Fruit fly (Drosophila melanogaster): ENCODE data around the gene Mhcl.

The Mhcl gene

DNA sequence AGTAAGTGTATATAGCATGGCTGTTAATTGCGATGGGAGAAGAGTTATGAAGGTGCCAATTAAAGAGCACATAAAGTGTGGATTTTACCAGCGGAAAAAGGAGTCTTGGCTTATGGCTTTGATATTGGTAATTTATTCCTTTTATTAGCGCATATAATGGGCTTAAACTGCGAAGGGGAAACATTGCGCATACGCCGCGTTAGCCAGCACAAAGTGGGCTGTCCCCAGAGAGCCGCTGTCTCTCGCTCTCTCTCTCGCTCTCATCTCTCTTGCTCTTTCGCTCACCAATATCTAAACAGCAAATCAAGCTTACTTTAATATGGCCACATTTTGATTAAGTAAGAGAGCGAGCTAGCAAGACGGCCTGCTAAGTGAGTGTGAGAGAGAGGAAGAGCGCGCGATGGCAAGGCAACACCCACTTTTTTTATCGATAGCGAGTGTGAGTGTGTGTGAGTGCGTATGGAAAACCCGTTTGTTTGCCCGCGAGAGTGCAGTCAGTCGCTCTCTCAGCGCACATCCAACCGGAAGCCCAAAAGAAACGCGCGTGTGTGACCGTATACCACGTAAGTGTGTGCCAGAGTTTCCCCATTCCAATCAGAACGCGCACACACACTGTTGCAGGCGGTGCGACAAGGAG, 72.9 kb downstream of the Mhcl start, which contains the start of gene pnr (continued):
- no peak for TF ChIP-seq Atf-2 (GFP tag; optimal IDR thresholded peaks at IDR 0.05)
- no peak for TF ChIP-seq Stat92E (GFP tag; optimal IDR thresholded peaks at IDR 0.05)
- TF ChIP-seq CG30020 (tag; optimal IDR thresholded peaks at IDR 0.05) = no peak
- peak; percentile 64 for TF ChIP-seq phol (tag; optimal IDR thresholded peaks at IDR 0.05)
- 0 out of 3 replicates have a peak, but pooled peaks have one; percentile 28 for TF ChIP-seq ken (GFP tag; IDR thresholded peaks at IDR 0.05)
- TF ChIP-seq CG8089 (GFP tag; optimal IDR thresholded peaks at IDR 0.05) = no peak
- no peak for TF ChIP-seq CG12659 (GFP tag; optimal IDR thresholded peaks at IDR 0.05)
- no peak for TF ChIP-seq pfk (GFP tag; optimal IDR thresholded peaks at IDR 0.05)
- TF ChIP-seq CG8359 (GFP tag; optimal IDR thresholded peaks at IDR 0.05; ENCODE audit: borderline replicate concordance) = peak; percentile 23
- no peak for TF ChIP-seq BtbVII (GFP tag; optimal IDR thresholded peaks at IDR 0.05)
- TF ChIP-seq CG1529 (GFP tag; optimal IDR thresholded peaks at IDR 0.05) = no peak
- no peak for TF ChIP-seq Hr39 (optimal IDR thresholded peaks at IDR 0.05)
- no peak for TF ChIP-seq CG9437 (GFP tag; optimal IDR thresholded peaks at IDR 0.05)
- TF ChIP-seq Rx (GFP tag; IDR thresholded peaks at IDR 0.05) = 0 out of 2 replicates have a peak, but pooled peaks have one; percentile 4
- no peak for TF ChIP-seq salm (tag; optimal IDR thresholded peaks at IDR 0.05)
- no peak for TF ChIP-seq sisA (GFP tag; IDR thresholded peaks at IDR 0.05)
- no peak for TF ChIP-seq Hand (GFP tag; optimal IDR thresholded peaks at IDR 0.05)
- TF ChIP-seq CG17568 (GFP tag; optimal IDR thresholded peaks at IDR 0.05) = no peak
- TF ChIP-seq CG6683 (GFP tag; optimal IDR thresholded peaks at IDR 0.05) = no peak
- no peak for TF ChIP-seq Mad (GFP tag; optimal IDR thresholded peaks at IDR 0.05)
- TF ChIP-seq CG9215 (GFP tag; IDR thresholded peaks at IDR 0.05) = no peak
- peak; percentile 53 for TF ChIP-seq Scr (GFP tag; IDR thresholded peaks at IDR 0.05; ENCODE audit: partially characterized antibody)
- peak; percentile 50 for TF ChIP-seq CG9727 (GFP tag; optimal IDR thresholded peaks at IDR 0.05)
- TF ChIP-seq CG4730 (GFP tag; IDR thresholded peaks at IDR 0.05) = peak; percentile 28; the same call in 1 of the 2 replicates
- peak; percentile 94 for TF ChIP-seq CG10321 (GFP tag; IDR thresholded peaks at IDR 0.05)
- peak; percentile 7 for TF ChIP-seq CG18262 (tag; optimal IDR thresholded peaks at IDR 0.05)
- no peak for TF ChIP-seq CG17612 (GFP tag; IDR thresholded peaks at IDR 0.05)
- no peak for TF ChIP-seq Fer3 (tag; optimal IDR thresholded peaks at IDR 0.05)
- TF ChIP-seq crp (GFP tag; optimal IDR thresholded peaks at IDR 0.05) = no peak
- TF ChIP-seq rib (GFP tag; IDR thresholded peaks at IDR 0.05) = no peak
- TF ChIP-seq ftz-f1 (GFP tag; optimal IDR thresholded peaks at IDR 0.05) = peak; percentile 38
- TF ChIP-seq CG1603 (tag; optimal IDR thresholded peaks at IDR 0.05) = peak; percentile 19
- peak; percentile 20 for TF ChIP-seq CG12219 (GFP tag; optimal IDR thresholded peaks at IDR 0.05)
- no peak for TF ChIP-seq lilli (GFP tag; optimal IDR thresholded peaks at IDR 0.05)
- peak in 1 of 2 experiments; percentile 86 for TF ChIP-seq Pdp1 (GFP tag; optimal IDR thresholded peaks at IDR 0.05)
- no peak for TF ChIP-seq zfh2 (GFP tag; optimal IDR thresholded peaks at IDR 0.05)
- peak; percentile 89 for TF ChIP-seq chinmo (GFP tag; IDR thresholded peaks at IDR 0.05; ENCODE audit: partially characterized antibody)
- no peak for TF ChIP-seq CG7928 (GFP tag; optimal IDR thresholded peaks at IDR 0.05)
- TF ChIP-seq Meics (GFP tag; optimal IDR thresholded peaks at IDR 0.05) = no peak
- no peak; the same call in 1 of the 2 replicates for TF ChIP-seq ato (GFP tag; IDR thresholded peaks at IDR 0.05; ENCODE audit: partially characterized antibody)
- no peak for TF ChIP-seq dan (GFP tag; IDR thresholded peaks at IDR 0.05)
- TF ChIP-seq yki (optimal IDR thresholded peaks at IDR 0.05) = no peak
- no peak for TF ChIP-seq crc (GFP tag; optimal IDR thresholded peaks at IDR 0.05)
- peak; percentile 8 for TF ChIP-seq lbe (GFP tag; optimal IDR thresholded peaks at IDR 0.05)
- peak; percentile 74 for TF ChIP-seq CoRest (tag; optimal IDR thresholded peaks at IDR 0.05)
- TF ChIP-seq CG10431 (GFP tag; optimal IDR thresholded peaks at IDR 0.05) = no peak
- TF ChIP-seq CG18619 (GFP tag; optimal IDR thresholded peaks at IDR 0.05) = no peak
- TF ChIP-seq CG3726 (GFP tag; IDR thresholded peaks at IDR 0.05) = no peak
- TF ChIP-seq CG4424 (GFP tag; optimal IDR thresholded peaks at IDR 0.05) = no peak
- TF ChIP-seq CG7839 (tag; optimal IDR thresholded peaks at IDR 0.05) = no peak
